Fruit fly (Drosophila melanogaster): Measurements from ENCODE around the gene Ttc26.

- TF ChIP-seq Pif1A (GFP tag; optimal IDR thresholded peaks at IDR 0.05) (no peak), EcR (GFP tag; optimal IDR thresholded peaks at IDR 0.05) (no peak), CG8159 (tag; optimal IDR thresholded peaks at IDR 0.05) (no peak), CG14655 (GFP tag; optimal IDR thresholded peaks at IDR 0.05) (no peak), CG8301 (tag; optimal IDR thresholded peaks at IDR 0.05) (no peak), Snoo (tag; optimal IDR thresholded peaks at IDR 0.05) (no peak), fd96Ca (GFP tag; IDR thresholded peaks at IDR 0.05) (no peak), CG4496 (GFP tag; IDR thresholded peaks at IDR 0.05) (no peak), CG13204 (GFP tag; optimal IDR thresholded peaks at IDR 0.05) (no peak), CG15710 (tag; optimal IDR thresholded peaks at IDR 0.05) (no peak)
Measured at dm6 chr3R:15786538-15786937, 12.3 kb downstream of the Ttc26 start, which contains the start of gene CG9590.

Data from whole organism, pupa.